Fruit fly (Drosophila melanogaster) whole organism, embryonic: ENCODE results near the gene TbCMF46.
A peak's percentile ranks its signal among the peaks of the same experiment; 100 is the strongest.

Experiments used
- Asciz ChIP-seq: fragments of 200-800 bp; sonication (Bioruptor generic); optimal IDR thresholded peaks from 2 replicates; lab custom pipeline; 2017; ENCODE audit warnings: missing biosample characterization, mild to moderate bottlenecking, missing genetic modification characterization, missing genetic modification reagents
- CG10321 ChIP-seq: fragments of 200-800 bp; sonication (Bioruptor generic); IDR thresholded peaks from 2 replicates; pipeline ENCODE4 v1.3.6; 2022; ENCODE audit warnings: missing biosample characterization, missing genetic modification characterization
- CG15514 ChIP-seq: fragments of 200-800 bp; sonication (Bioruptor generic); optimal IDR thresholded peaks from 3 replicates; lab custom pipeline; 2017; ENCODE audit warnings: missing biosample characterization, missing genetic modification characterization, mild to moderate bottlenecking, moderate library complexity, missing genetic modification reagents
- CG15601 ChIP-seq: fragments of 200-800 bp; sonication (Bioruptor generic); optimal IDR thresholded peaks from 3 replicates; lab custom pipeline; 2019; ENCODE audit warnings: missing biosample characterization, mild to moderate bottlenecking, missing genetic modification characterization, moderate library complexity
- CG1792 ChIP-seq: fragments of 200-800 bp; sonication (Bioruptor generic); optimal IDR thresholded peaks from 2 replicates; lab custom pipeline; 2016; ENCODE audit warnings: missing biosample characterization, missing genetic modification characterization
- CG18619 ChIP-seq: fragments of 200-800 bp; sonication (Bioruptor generic); optimal IDR thresholded peaks from 3 replicates; lab custom pipeline; 2017; ENCODE audit warnings: missing biosample characterization, mild to moderate bottlenecking, missing genetic modification characterization
- CG3163 ChIP-seq: fragments of 200-800 bp; sonication (Bioruptor generic); optimal IDR thresholded peaks from 3 replicates; lab custom pipeline; 2016; ENCODE audit warnings: missing biosample characterization, missing genetic modification characterization
- CG4424 ChIP-seq: fragments of 200-800 bp; sonication (Bioruptor generic); optimal IDR thresholded peaks from 3 replicates; lab custom pipeline; 2016; ENCODE audit warnings: missing biosample characterization, missing genetic modification characterization
- CG6654 ChIP-seq: fragments of 200-800 bp; sonication (Bioruptor generic); optimal IDR thresholded peaks from 2 replicates; lab custom pipeline; 2017; ENCODE audit warnings: missing biosample characterization, mild to moderate bottlenecking, missing genetic modification characterization
- CG7786 ChIP-seq: fragments of 200-800 bp; sonication (Bioruptor generic); optimal IDR thresholded peaks from 2 replicates; lab custom pipeline; 2016; ENCODE audit warnings: missing biosample characterization, missing genetic modification characterization
- CG7963 ChIP-seq: fragments of 200-800 bp; sonication (Bioruptor generic); IDR thresholded peaks from 3 replicates; pipeline ENCODE4 v1.3.6; 2022; ENCODE audit warnings: missing biosample characterization, missing genetic modification characterization; ENCODE audit not compliant: partially characterized antibody
- D19A ChIP-seq: fragments of 200-800 bp; optimal IDR thresholded peaks from 3 replicates; lab custom pipeline; 2019; ENCODE audit warnings: missing biosample characterization, mild to moderate bottlenecking, missing genetic modification characterization, moderate library complexity
- H2.0 ChIP-seq: fragments of 200-800 bp; sonication (Bioruptor generic); IDR thresholded peaks from 2 replicates; pipeline ENCODE4 v1.3.6; 2022; ENCODE audit warnings: missing biosample characterization, missing genetic modification characterization
- NC2β ChIP-seq: fragments of 200-800 bp; sonication (Bioruptor generic); optimal IDR thresholded peaks from 2 replicates; lab custom pipeline; 2016; ENCODE audit warnings: missing biosample characterization, missing genetic modification characterization
- Pdp1 ChIP-seq, 2 experiments: fragments of 200-800 bp; sonication (Bioruptor generic); optimal IDR thresholded peaks; 3 replicates each; lab custom pipeline; 2016; ENCODE audit warnings: missing biosample characterization in 2 of 2, missing genetic modification characterization in 2 of 2, mild to moderate bottlenecking in 1 of 2, moderate library complexity in 1 of 2
- Sry-β ChIP-seq: fragments of 200-800 bp; sonication (Bioruptor generic); optimal IDR thresholded peaks from 2 replicates; lab custom pipeline; 2018; ENCODE audit warnings: missing biosample characterization, mild to moderate bottlenecking, missing genetic modification characterization, moderate library complexity
- TFAM ChIP-seq: fragments of 200-800 bp; sonication (Bioruptor generic); optimal IDR thresholded peaks from 2 replicates; lab custom pipeline; 2017; ENCODE audit warnings: missing biosample characterization, missing genetic modification characterization, inconsistent platforms
- Taf1 ChIP-seq: fragments of 200-800 bp; sonication (Bioruptor generic); IDR thresholded peaks from 2 replicates; pipeline ENCODE4 v1.3.6; 2022; ENCODE audit warnings: missing biosample characterization, missing genetic modification characterization
- Trl ChIP-seq, 3 experiments: fragments of >200 bp in 2 of 3; fragments of 200-800 bp in 1 of 3; sonication (Bioruptor generic) in 1 of 3; optimal IDR thresholded peaks; 2 replicates in 1 of 3; 3 replicates in 2 of 3; lab custom pipeline; 2016 to 2017; ENCODE audit warnings: missing biosample characterization in 1 of 3, missing genetic modification characterization in 1 of 3
- ara ChIP-seq: fragments of 200-800 bp; sonication (Bioruptor generic); IDR thresholded peaks from 2 replicates; pipeline ENCODE4 v1.3.6; 2022; ENCODE audit warnings: missing biosample characterization, missing genetic modification characterization
- ato ChIP-seq: fragments of 200-800 bp; sonication (Bioruptor generic); IDR thresholded peaks from 2 replicates; pipeline ENCODE4 v1.3.6; 2022; ENCODE audit warnings: missing biosample characterization, missing genetic modification characterization; ENCODE audit not compliant: partially characterized antibody
- bab2 ChIP-seq: fragments of 200-800 bp; sonication (Bioruptor generic); optimal IDR thresholded peaks from 2 replicates; lab custom pipeline; 2016; ENCODE audit warnings: missing biosample characterization, missing genetic modification characterization
- bbx ChIP-seq: fragments of 200-800 bp; sonication (Bioruptor generic); IDR thresholded peaks from 2 replicates; pipeline ENCODE4 v1.3.6; 2022; ENCODE audit warnings: missing biosample characterization, missing genetic modification characterization; ENCODE audit not compliant: partially characterized antibody
- bsh ChIP-seq, 2 experiments: fragments of 200-800 bp; sonication (Bioruptor generic); optimal IDR thresholded peaks; 2 replicates each; lab custom pipeline; 2017 to 2018; ENCODE audit warnings: mild to moderate bottlenecking in 2 of 2, missing biosample characterization in 2 of 2, missing genetic modification characterization in 2 of 2, moderate library complexity in 1 of 2
- caup ChIP-seq: fragments of 200-800 bp; sonication (Bioruptor generic); optimal IDR thresholded peaks from 3 replicates; lab custom pipeline; 2017; ENCODE audit warnings: missing biosample characterization, mild to moderate bottlenecking, missing genetic modification characterization, moderate library complexity; ENCODE audit not compliant: severe bottlenecking
- chif ChIP-seq, 2 experiments: fragments of 200-800 bp; sonication (Bioruptor generic); optimal IDR thresholded peaks; 3 replicates each; lab custom pipeline; 2016; ENCODE audit warnings: missing biosample characterization in 2 of 2, missing genetic modification characterization in 2 of 2
- croc ChIP-seq: fragments of 200-800 bp; sonication (Bioruptor generic); conservative IDR thresholded peaks from 3 replicates; pipeline ENCODE4 v1.3.6; 2022; ENCODE audit warnings: missing biosample characterization, missing genetic modification characterization
- crol ChIP-seq: fragments of 200-800 bp; sonication (Bioruptor generic); IDR thresholded peaks from 2 replicates; pipeline ENCODE4 v1.3.6; 2022; ENCODE audit warnings: missing biosample characterization, missing genetic modification characterization
- crp ChIP-seq, 2 experiments: fragments of 200-800 bp; sonication (Bioruptor generic); optimal IDR thresholded peaks; 2 replicates in 1 of 2; 3 replicates in 1 of 2; lab custom pipeline; 2017; ENCODE audit warnings: missing biosample characterization in 2 of 2, missing genetic modification characterization in 2 of 2, mild to moderate bottlenecking in 1 of 2, moderate library complexity in 1 of 2
- dmrt11E ChIP-seq: fragments of 200-800 bp; sonication (Bioruptor generic); optimal IDR thresholded peaks from 3 replicates; lab custom pipeline; 2018; ENCODE audit warnings: missing biosample characterization, mild to moderate bottlenecking, missing genetic modification characterization, moderate library complexity
- fd96Cb ChIP-seq: fragments of 200-800 bp; sonication (Bioruptor generic); optimal IDR thresholded peaks from 2 replicates; lab custom pipeline; 2018; ENCODE audit warnings: missing biosample characterization, mild to moderate bottlenecking, missing genetic modification characterization, moderate library complexity
- fru ChIP-seq: fragments of >200 bp; optimal IDR thresholded peaks from 2 replicates; lab custom pipeline; 2017
- gsb-n ChIP-seq: fragments of 200-800 bp; sonication (Bioruptor generic); optimal IDR thresholded peaks from 3 replicates; lab custom pipeline; 2018; ENCODE audit warnings: missing biosample characterization, mild to moderate bottlenecking, missing genetic modification characterization
- hth ChIP-seq: fragments of >200 bp; optimal IDR thresholded peaks from 2 replicates; lab custom pipeline; 2017; ENCODE audit warnings: inconsistent platforms
- jing ChIP-seq: fragments of 200-800 bp; sonication (Bioruptor generic); optimal IDR thresholded peaks from 2 replicates; lab custom pipeline; 2018; ENCODE audit warnings: missing biosample characterization, mild to moderate bottlenecking, missing genetic modification characterization
- jumu ChIP-seq: fragments of 200-800 bp; sonication (Bioruptor generic); optimal IDR thresholded peaks from 3 replicates; lab custom pipeline; 2016; ENCODE audit warnings: missing biosample characterization, missing genetic modification characterization
- kni ChIP-seq: fragments of 200-800 bp; sonication (Bioruptor generic); optimal IDR thresholded peaks from 3 replicates; lab custom pipeline; 2017; ENCODE audit warnings: mild to moderate bottlenecking, missing biosample characterization, missing genetic modification reagents, missing genetic modification characterization
- knrl ChIP-seq: fragments of 200-800 bp; sonication (Bioruptor generic); IDR thresholded peaks from 3 replicates; pipeline ENCODE4 v1.3.6; 2022; ENCODE audit warnings: missing biosample characterization, missing genetic modification characterization; ENCODE audit not compliant: partially characterized antibody
- lilli ChIP-seq: fragments of 200-800 bp; sonication (Bioruptor generic); optimal IDR thresholded peaks from 3 replicates; lab custom pipeline; 2016; ENCODE audit warnings: missing biosample characterization, missing genetic modification characterization
- lola ChIP-seq, 3 experiments: fragments of >200 bp in 2 of 3; fragments of 200-800 bp in 1 of 3; sonication (Bioruptor generic) in 1 of 3; optimal IDR thresholded peaks; 2 replicates each; lab custom pipeline; 2017 to 2019; ENCODE audit warnings: missing biosample characterization in 3 of 3, missing genetic modification characterization in 3 of 3, mild to moderate bottlenecking in 1 of 3, moderate library complexity in 1 of 3
- maf-S ChIP-seq: fragments of 200-800 bp; sonication (Bioruptor generic); optimal IDR thresholded peaks from 2 replicates; lab custom pipeline; 2016; ENCODE audit warnings: missing biosample characterization, missing genetic modification characterization
- nau ChIP-seq: fragments of 200-800 bp; sonication (Bioruptor generic); optimal IDR thresholded peaks from 3 replicates; lab custom pipeline; 2017; ENCODE audit warnings: missing biosample characterization, mild to moderate bottlenecking, missing genetic modification characterization, missing genetic modification reagents
- nmo ChIP-seq: fragments of 200-800 bp; sonication (Bioruptor generic); optimal IDR thresholded peaks from 2 replicates; lab custom pipeline; 2018; ENCODE audit warnings: missing biosample characterization, mild to moderate bottlenecking, missing genetic modification characterization, moderate library complexity
- sqz ChIP-seq: fragments of 200-800 bp; sonication (Bioruptor generic); optimal IDR thresholded peaks from 3 replicates; lab custom pipeline; 2018; ENCODE audit warnings: missing biosample characterization, mild to moderate bottlenecking, missing genetic modification characterization
- sug ChIP-seq: fragments of 200-800 bp; optimal IDR thresholded peaks from 2 replicates; lab custom pipeline; 2019; ENCODE audit warnings: missing biosample characterization, mild to moderate bottlenecking, missing genetic modification characterization, moderate library complexity
- trem ChIP-seq: fragments of 200-800 bp; optimal IDR thresholded peaks from 3 replicates; lab custom pipeline; 2019; ENCODE audit warnings: missing biosample characterization, mild to moderate bottlenecking, missing genetic modification characterization, moderate library complexity
- zfh1 ChIP-seq: fragments of 200-800 bp; sonication (Bioruptor generic); IDR thresholded peaks from 3 replicates; pipeline ENCODE4 v1.3.6; 2022; ENCODE audit warnings: missing biosample characterization, missing genetic modification characterization

The TbCMF46 gene

dm6 chr2L:9956993-9957652 lies 32.5 kb upstream of the TbCMF46 start, which contains the start of the genes CG4658 and CG5846 (continued):
- peak; percentile 57 for TF ChIP-seq jumu (GFP tag; lab: Kevin White, UChicago)
- peak; percentile 79 for TF ChIP-seq sqz (GFP tag; lab: Kevin White, UChicago)
- peak; percentile 62; the same call in 1 of the 2 replicates for TF ChIP-seq CG10321
- peak; percentile 29 for TF ChIP-seq kni
- TF ChIP-seq CG6654: peak; percentile 45
- TF ChIP-seq nau (GFP tag; lab: Kevin White, UChicago): no peak
- peak; percentile 91 for TF ChIP-seq CG15601 (tag; lab: Kevin White, UChicago)
- TF ChIP-seq lola (GFP tag; optimal IDR thresholded peaks at IDR 0.05; lab: Kevin White, UChicago): peak in 1 of 3 experiments; percentile 94
- TF ChIP-seq sug (tag; lab: Kevin White, UChicago): peak; percentile 85
- peak; percentile 91 for TF ChIP-seq H2.0 (GFP tag; lab: Robert Waterston, UW)
- TF ChIP-seq CG7963 (GFP tag; lab: Robert Waterston, UW): no peak
- TF ChIP-seq maf-S (GFP tag; lab: Kevin White, UChicago): peak; percentile 62
- peak; percentile 95 for TF ChIP-seq fd96Cb (tag; lab: Kevin White, UChicago)
- TF ChIP-seq trem: peak; percentile 95
- TF ChIP-seq Asciz (GFP tag; lab: Kevin White, UChicago): peak; percentile 87
- peak; percentile 5 for TF ChIP-seq CG1792
- peak; percentile 92 for TF ChIP-seq D19A (tag; lab: Kevin White, UChicago)
- TF ChIP-seq jing (GFP tag; lab: Kevin White, UChicago): no peak
- peak; percentile 67 for TF ChIP-seq TFAM (GFP tag; lab: Kevin White, UChicago)
- peak; percentile 97 for TF ChIP-seq nmo (GFP tag; lab: Kevin White, UChicago)
- TF ChIP-seq CG7786 (GFP tag; lab: Kevin White, UChicago): peak; percentile 74
- TF ChIP-seq Pdp1 (GFP tag; optimal IDR thresholded peaks at IDR 0.05; lab: Kevin White, UChicago): peak; percentile 85 to 87
- TF ChIP-seq zfh1 (GFP tag; lab: Robert Waterston, UW): peak; percentile 96
- TF ChIP-seq chif (GFP tag; optimal IDR thresholded peaks at IDR 0.05; lab: Kevin White, UChicago): peak; percentile 83 to 92
- peak; percentile 88 for TF ChIP-seq caup
- TF ChIP-seq crol (GFP tag; lab: Robert Waterston, UW): peak; percentile 39; the same call in 1 of the 2 replicates
- peak; percentile 29 for TF ChIP-seq CG3163
- TF ChIP-seq CG4424 (GFP tag; lab: Kevin White, UChicago): peak; percentile 95
- no peak; the same call in 2 of the 3 replicates for TF ChIP-seq knrl (GFP tag; lab: Robert Waterston, UW)
- peak; percentile 89 for TF ChIP-seq croc
- peak; percentile 82 for TF ChIP-seq CG15514 (GFP tag; lab: Kevin White, UChicago)
- TF ChIP-seq NC2β (GFP tag; lab: Kevin White, UChicago): peak; percentile 84
- peak; percentile 12; the same call in 1 of the 2 replicates for TF ChIP-seq bbx (GFP tag; lab: Robert Waterston, UW)
- TF ChIP-seq lilli: peak; percentile 94
- peak; percentile 85 for TF ChIP-seq Taf1 (GFP tag; lab: Robert Waterston, UW)
- TF ChIP-seq crp (GFP tag; optimal IDR thresholded peaks at IDR 0.05; lab: Kevin White, UChicago): peak in 1 of 2 experiments; percentile 60
- peak; percentile 97 for TF ChIP-seq gsb-n (tag; lab: Kevin White, UChicago)
- peak; percentile 95 for TF ChIP-seq ara (GFP tag; lab: Robert Waterston, UW)
- peak; percentile 16 to 97 for TF ChIP-seq bsh (GFP tag; optimal IDR thresholded peaks at IDR 0.05; lab: Kevin White, UChicago)
- TF ChIP-seq bab2 (GFP tag; lab: Kevin White, UChicago): peak; percentile 90
- TF ChIP-seq Trl (optimal IDR thresholded peaks at IDR 0.05; lab: Kevin White, UChicago): no peak
- peak; percentile 75 for TF ChIP-seq Trl (GFP tag; optimal IDR thresholded peaks at IDR 0.05; lab: Kevin White, UChicago)
- peak; percentile 87 for TF ChIP-seq CG18619 (GFP tag; lab: Kevin White, UChicago)
- TF ChIP-seq dmrt11E (tag; lab: Kevin White, UChicago): peak; percentile 96
- no peak for TF ChIP-seq hth (lab: Kevin White, UChicago)
- no peak for TF ChIP-seq fru (lab: Kevin White, UChicago)
- peak; percentile 39 for TF ChIP-seq Sry-β (GFP tag; lab: Kevin White, UChicago)
- TF ChIP-seq ato (GFP tag; lab: Robert Waterston, UW): no peak
